Fruit fly (Drosophila melanogaster) whole organism, adult: ENCODE measurements around the gene mxc.
A peak's percentile ranks its signal among the peaks of the same experiment; 100 is the strongest.

Experiments
- CG11617 ChIP-seq: fragments of 200-800 bp; sonication (Bioruptor generic); optimal IDR thresholded peaks from 2 replicates; lab custom pipeline; 2017; ENCODE audit warnings: mild to moderate bottlenecking, missing biosample characterization, missing genetic modification reagents, missing genetic modification characterization
- CG12768 ChIP-seq: fragments of 200-800 bp; sonication (Bioruptor generic); optimal IDR thresholded peaks from 2 replicates; lab custom pipeline; 2017; ENCODE audit warnings: missing biosample characterization, missing genetic modification characterization, mild to moderate bottlenecking, moderate library complexity, missing genetic modification reagents
- CG14711 ChIP-seq: fragments of 200-800 bp; sonication (Bioruptor generic); optimal IDR thresholded peaks from 2 replicates; lab custom pipeline; 2018; ENCODE audit warnings: missing biosample characterization, mild to moderate bottlenecking, missing genetic modification characterization, moderate library complexity
- CG1620 ChIP-seq: fragments of 200-800 bp; sonication (Bioruptor generic); optimal IDR thresholded peaks from 2 replicates; lab custom pipeline; 2016; ENCODE audit warnings: missing biosample characterization, missing genetic modification characterization
- CG33017 ChIP-seq: fragments of 200-800 bp; sonication (Bioruptor generic); optimal IDR thresholded peaks from 2 replicates; lab custom pipeline; 2018; ENCODE audit warnings: missing biosample characterization, mild to moderate bottlenecking, missing genetic modification characterization, moderate library complexity
- CG5204 ChIP-seq: fragments of 200-800 bp; sonication (Bioruptor generic); optimal IDR thresholded peaks from 2 replicates; lab custom pipeline; 2016; ENCODE audit warnings: missing biosample characterization, missing genetic modification characterization
- CG7045 ChIP-seq: fragments of 200-800 bp; sonication (Bioruptor generic); optimal IDR thresholded peaks from 2 replicates; lab custom pipeline; 2017; ENCODE audit warnings: missing biosample characterization, mild to moderate bottlenecking, missing genetic modification characterization
- CG7101 ChIP-seq: fragments of 200-800 bp; sonication (Bioruptor generic); optimal IDR thresholded peaks from 2 replicates; lab custom pipeline; 2018; ENCODE audit warnings: missing biosample characterization, mild to moderate bottlenecking, missing genetic modification characterization, moderate library complexity
- Clk ChIP-seq: fragments of 200-800 bp; sonication (Bioruptor generic); optimal IDR thresholded peaks from 2 replicates; lab custom pipeline; 2017; ENCODE audit warnings: missing biosample characterization, missing genetic modification characterization
- Crg-1 ChIP-seq: fragments of 200-800 bp; sonication (Bioruptor generic); optimal IDR thresholded peaks from 2 replicates; lab custom pipeline; 2016; ENCODE audit warnings: missing biosample characterization, missing genetic modification characterization
- Hr96 ChIP-seq: fragments of 200-800 bp; sonication (Bioruptor generic); optimal IDR thresholded peaks from 2 replicates; lab custom pipeline; 2016; ENCODE audit warnings: missing biosample characterization, missing genetic modification characterization
- Mnt ChIP-seq: fragments of 200-800 bp; sonication (Bioruptor generic); optimal IDR thresholded peaks from 2 replicates; lab custom pipeline; 2016; ENCODE audit warnings: missing biosample characterization, mild to moderate bottlenecking, missing genetic modification characterization
- bab1 ChIP-seq: fragments of 200-800 bp; sonication (Bioruptor generic); optimal IDR thresholded peaks from 3 replicates; lab custom pipeline; 2019; ENCODE audit warnings: missing biosample characterization, mild to moderate bottlenecking, missing genetic modification characterization, moderate library complexity
- cic ChIP-seq: fragments of 200-800 bp; sonication (Bioruptor generic); optimal IDR thresholded peaks from 2 replicates; lab custom pipeline; 2017; ENCODE audit warnings: missing biosample characterization, mild to moderate bottlenecking, missing genetic modification characterization, moderate library complexity
- cnc ChIP-seq, 2 experiments: fragments of >200 bp; optimal IDR thresholded peaks; 2 replicates each; lab custom pipeline; 2017
- kay ChIP-seq: fragments of 200-800 bp; sonication (Bioruptor generic); peaks from one replicate; lab custom pipeline; 2016; ENCODE audit warnings: missing biosample characterization, missing genetic modification characterization, borderline replicate concordance
- ovo ChIP-seq: fragments of 200-800 bp; sonication (Bioruptor generic); optimal IDR thresholded peaks from 2 replicates; lab custom pipeline; 2016; ENCODE audit warnings: missing biosample characterization, missing genetic modification characterization
- pad ChIP-seq: fragments of 200-800 bp; sonication (Bioruptor generic); optimal IDR thresholded peaks from 3 replicates; lab custom pipeline; 2017; ENCODE audit warnings: missing biosample characterization, missing genetic modification characterization, mild to moderate bottlenecking, moderate library complexity, missing genetic modification reagents
- tj ChIP-seq: fragments of 200-800 bp; sonication (Bioruptor generic); optimal IDR thresholded peaks from 3 replicates; lab custom pipeline; 2017; ENCODE audit warnings: missing biosample characterization, mild to moderate bottlenecking, missing genetic modification characterization, moderate library complexity
- toe ChIP-seq: fragments of 200-800 bp; sonication (Bioruptor generic); optimal IDR thresholded peaks from 2 replicates; lab custom pipeline; 2016; ENCODE audit warnings: missing biosample characterization, missing genetic modification characterization

mxc gene

dm6 chrX:9210787-9211186, 32.5 kb downstream of the mxc start, which contains the start of gene SmydA-9:
TSS of gene SmydA-9 (minus strand) at chrX:9210887.
- TF ChIP-seq Clk: no peak
- no peak for TF ChIP-seq CG1620 (GFP tag; lab: Kevin White, UChicago)
- TF ChIP-seq CG5204 (GFP tag; lab: Kevin White, UChicago): no peak
- TF ChIP-seq CG11617: no peak

- TF ChIP-seq cic (GFP tag; lab: Kevin White, UChicago) (peak; percentile 71), tj (GFP tag; lab: Kevin White, UChicago) (peak; percentile 80), Mnt (peak; percentile 64), CG12768 (GFP tag; lab: Kevin White, UChicago) (peak; percentile 76), CG11617 (peak; percentile 91), CG5204 (GFP tag; lab: Kevin White, UChicago) (peak; percentile 35), ovo (GFP tag; lab: Kevin White, UChicago) (peak; percentile 45), bab1 (GFP tag; lab: Kevin White, UChicago) (peak; percentile 62), Hr96 (GFP tag; lab: Kevin White, UChicago) (peak; percentile 39), CG14711 (tag; lab: Kevin White, UChicago) (peak; percentile 88), cnc (optimal IDR thresholded peaks at IDR 0.05; lab: Kevin White, UChicago) (no peak), pad (peak; percentile 80), Clk (peak; percentile 43), CG7101 (tag; lab: Kevin White, UChicago) (peak; percentile 95), toe (GFP tag; lab: Kevin White, UChicago) (peak; percentile 22), CG1620 (GFP tag; lab: Kevin White, UChicago) (peak; percentile 65), Crg-1 (peak; percentile 61), kay (GFP tag; lab: Kevin White, UChicago) (no peak), CG7045 (peak; percentile 84), CG33017 (tag; lab: Kevin White, UChicago) (peak; percentile 83)
Observed at dm6 chrX:9201866-9202681, 41.2 kb downstream of the mxc start.

DNA sequence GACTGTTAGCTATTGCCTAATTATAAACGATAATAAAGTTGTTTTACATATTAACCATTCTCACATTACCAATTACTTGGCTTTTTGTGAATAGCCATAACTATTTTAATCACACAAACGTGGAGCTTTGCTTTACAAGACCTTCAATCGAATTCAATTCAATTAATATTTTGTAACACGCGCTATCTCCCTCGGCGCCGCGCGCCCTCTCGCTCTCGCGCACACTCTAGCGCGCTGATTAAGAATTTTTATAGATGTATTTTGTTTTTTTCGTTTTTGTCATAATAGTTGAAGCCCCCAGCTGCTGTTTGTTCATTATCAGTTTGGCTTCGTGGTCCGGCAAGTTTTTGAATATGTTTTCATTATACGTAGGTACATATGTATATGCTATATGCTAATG, 42.2 kb downstream of the mxc start:
- TF ChIP-seq pad: no peak
- TF ChIP-seq tj (GFP tag; lab: Kevin White, UChicago): no peak
- peak; percentile 84 for TF ChIP-seq Mnt
- TF ChIP-seq CG7101 (tag; lab: Kevin White, UChicago): no peak
- no peak for TF ChIP-seq cnc (optimal IDR thresholded peaks at IDR 0.05; lab: Kevin White, UChicago)
- TF ChIP-seq toe (GFP tag; lab: Kevin White, UChicago): no peak

- TF ChIP-seq Mnt (peak; percentile 58), bab1 (GFP tag; lab: Kevin White, UChicago) (no peak)
Observed at dm6 chrX:9200234-9200633, 43.0 kb downstream of the mxc start.

- TF ChIP-seq kay (GFP tag; lab: Kevin White, UChicago) (no peak), ovo (GFP tag; lab: Kevin White, UChicago) (peak; percentile 60), CG1620 (GFP tag; lab: Kevin White, UChicago) (peak; percentile 87), Clk (no peak), CG11617 (peak; percentile 84), CG12768 (GFP tag; lab: Kevin White, UChicago) (peak; percentile 16), CG14711 (tag; lab: Kevin White, UChicago) (peak; percentile 87), tj (GFP tag; lab: Kevin White, UChicago) (peak; percentile 71), cic (GFP tag; lab: Kevin White, UChicago) (peak; percentile 1), CG5204 (GFP tag; lab: Kevin White, UChicago) (peak; percentile 17), cnc (optimal IDR thresholded peaks at IDR 0.05; lab: Kevin White, UChicago) (no peak), toe (GFP tag; lab: Kevin White, UChicago) (peak; percentile 32), bab1 (GFP tag; lab: Kevin White, UChicago) (peak; percentile 96), CG7045 (peak; percentile 10), Hr96 (GFP tag; lab: Kevin White, UChicago) (no peak), CG7101 (tag; lab: Kevin White, UChicago) (peak; percentile 85), CG33017 (tag; lab: Kevin White, UChicago) (peak; percentile 56), Crg-1 (peak; percentile 67), Mnt (peak; percentile 69), pad (peak; percentile 58)
Observed at dm6 chrX:9196362-9196761, 46.9 kb downstream of the mxc start, which contains the start of gene CG12118. TSS of gene CG12118 (minus strand) at chrX:9196414.

DNA sequence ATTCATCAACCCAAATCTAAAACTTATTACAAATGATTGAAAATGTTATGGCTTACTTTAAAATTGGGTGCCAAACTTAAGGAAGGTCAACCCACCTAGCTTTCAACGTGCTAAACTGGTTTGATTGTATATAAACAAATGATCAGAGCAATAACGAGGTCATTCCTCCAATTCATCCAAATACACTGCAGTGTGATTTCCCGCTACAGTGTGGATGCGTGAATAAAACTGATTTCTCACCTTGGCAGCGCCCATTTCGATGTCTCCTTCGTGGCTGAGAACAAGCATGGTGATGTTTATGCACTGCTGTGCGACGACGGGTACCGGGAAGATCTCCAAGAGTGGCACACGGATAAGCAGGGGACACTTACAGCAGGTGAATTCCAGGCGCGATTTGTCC, 48.0 kb downstream of the mxc start:
- no peak for TF ChIP-seq toe (GFP tag; lab: Kevin White, UChicago)
- no peak for TF ChIP-seq CG12768 (GFP tag; lab: Kevin White, UChicago)
- no peak for TF ChIP-seq CG5204 (GFP tag; lab: Kevin White, UChicago)
- TF ChIP-seq CG14711 (tag; lab: Kevin White, UChicago): no peak
- TF ChIP-seq ovo (GFP tag; lab: Kevin White, UChicago): no peak
- no peak for TF ChIP-seq CG1620 (GFP tag; lab: Kevin White, UChicago)
- TF ChIP-seq Hr96 (GFP tag; lab: Kevin White, UChicago): no peak
